Fruit fly (Drosophila melanogaster): ENCODE data around the gene Dip-C.

Gene Dip-C

dm6 chr3R:12448889-12449314, 35.3 kb upstream of the Dip-C start, which contains the start of gene CG18549 (continued):
- TF ChIP-seq CG11723 (GFP tag; optimal IDR thresholded peaks at IDR 0.05) (peak; percentile 99), CG1602 (GFP tag; optimal IDR thresholded peaks at IDR 0.05) (peak; percentile 100), dmrt99B (tag; optimal IDR thresholded peaks at IDR 0.05) (peak; percentile 100), Hsf (GFP tag; optimal IDR thresholded peaks at IDR 0.05) (peak; percentile 100), Ets97D (GFP tag; optimal IDR thresholded peaks at IDR 0.05) (peak; percentile 96), emc (GFP tag; optimal IDR thresholded peaks at IDR 0.05) (peak; percentile 97), kay (GFP tag; optimal IDR thresholded peaks at IDR 0.05) (peak; percentile 99), pita (GFP tag; optimal IDR thresholded peaks at IDR 0.05) (no peak), vnd (GFP tag; IDR thresholded peaks at IDR 0.05; ENCODE audit: partially characterized antibody) (peak; percentile 65), sug (tag; optimal IDR thresholded peaks at IDR 0.05) (peak; percentile 99), CG14014 (GFP tag; IDR thresholded peaks at IDR 0.05) (peak; percentile 100), ttk (GFP tag; IDR thresholded peaks at IDR 0.05) (peak; percentile 100), CG7786 (GFP tag; optimal IDR thresholded peaks at IDR 0.05) (peak; percentile 98), MTF-1 (GFP tag; optimal IDR thresholded peaks at IDR 0.05; ENCODE audit: borderline replicate concordance) (peak; percentile 99), CG2116 (GFP tag; optimal IDR thresholded peaks at IDR 0.05) (peak; percentile 94), esg (GFP tag; conservative IDR thresholded peaks at IDR 0.05) (peak; percentile 100), CG10431 (GFP tag; optimal IDR thresholded peaks at IDR 0.05) (peak; percentile 99), CG9215 (GFP tag; IDR thresholded peaks at IDR 0.05) (peak; percentile 99), CG2202 (tag; optimal IDR thresholded peaks at IDR 0.05) (peak; percentile 100), CG9817 (tag; optimal IDR thresholded peaks at IDR 0.05) (peak; percentile 100), usp (GFP tag; optimal IDR thresholded peaks at IDR 0.05) (no peak), CG3838 (GFP tag; optimal IDR thresholded peaks at IDR 0.05) (peak; percentile 99), CG10267 (tag; optimal IDR thresholded peaks at IDR 0.05) (peak; percentile 100), Drgx (GFP tag; IDR thresholded peaks at IDR 0.05) (peak; percentile 100), scrt (GFP tag; optimal IDR thresholded peaks at IDR 0.05) (peak; percentile 99), tgo (GFP tag; IDR thresholded peaks at IDR 0.05) (peak; percentile 100), CG1832 (GFP tag; optimal IDR thresholded peaks at IDR 0.05) (no peak), CG14441 (GFP tag; IDR thresholded peaks at IDR 0.05) (peak; percentile 100), CG2129 (GFP tag; IDR thresholded peaks at IDR 0.05; ENCODE audit: partially characterized antibody) (peak; percentile 62), gt (GFP tag; IDR thresholded peaks at IDR 0.05) (peak; percentile 99), CG4617 (GFP tag; optimal IDR thresholded peaks at IDR 0.05; ENCODE audit: borderline replicate concordance) (peak; percentile 99), CrebB (tag; optimal IDR thresholded peaks at IDR 0.05) (peak; percentile 100), h (optimal IDR thresholded peaks at IDR 0.05) (no peak), Dip2 (GFP tag; IDR thresholded peaks at IDR 0.05) (peak; percentile 83), Sin3A (optimal IDR thresholded peaks at IDR 0.05) (no peak), ham (GFP tag; IDR thresholded peaks at IDR 0.05) (peak; percentile 98), CG31441 (GFP tag; IDR thresholded peaks at IDR 0.05) (peak; percentile 99), tup (GFP tag; optimal IDR thresholded peaks at IDR 0.05) (peak; percentile 99), Hr51 (GFP tag; optimal IDR thresholded peaks at IDR 0.05) (peak; percentile 99 to 100), Mrtf (GFP tag; IDR thresholded peaks at IDR 0.05) (peak; percentile 99), CG18011 (GFP tag; optimal IDR thresholded peaks at IDR 0.05) (peak; percentile 93), CG12659 (GFP tag; optimal IDR thresholded peaks at IDR 0.05) (peak; percentile 100), grau (tag; optimal IDR thresholded peaks at IDR 0.05) (peak; percentile 99), unc-4 (GFP tag; IDR thresholded peaks at IDR 0.05; ENCODE audit: partially characterized antibody) (peak; percentile 81), CG10543 (GFP tag; optimal IDR thresholded peaks at IDR 0.05) (peak; percentile 98), CG8089 (GFP tag; optimal IDR thresholded peaks at IDR 0.05) (peak; percentile 99), CG30431 (GFP tag; optimal IDR thresholded peaks at IDR 0.05) (peak; percentile 99), zf30C (GFP tag; optimal IDR thresholded peaks at IDR 0.05) (peak; percentile 65), Hand (GFP tag; optimal IDR thresholded peaks at IDR 0.05) (peak; percentile 99), pb (GFP tag; optimal IDR thresholded peaks at IDR 0.05) (peak; percentile 98), CG8281 (tag; optimal IDR thresholded peaks at IDR 0.05) (peak; percentile 97)
